Fruit fly (Drosophila melanogaster): ENCODE data around the gene CG17129.

Gene CG17129

DNA sequence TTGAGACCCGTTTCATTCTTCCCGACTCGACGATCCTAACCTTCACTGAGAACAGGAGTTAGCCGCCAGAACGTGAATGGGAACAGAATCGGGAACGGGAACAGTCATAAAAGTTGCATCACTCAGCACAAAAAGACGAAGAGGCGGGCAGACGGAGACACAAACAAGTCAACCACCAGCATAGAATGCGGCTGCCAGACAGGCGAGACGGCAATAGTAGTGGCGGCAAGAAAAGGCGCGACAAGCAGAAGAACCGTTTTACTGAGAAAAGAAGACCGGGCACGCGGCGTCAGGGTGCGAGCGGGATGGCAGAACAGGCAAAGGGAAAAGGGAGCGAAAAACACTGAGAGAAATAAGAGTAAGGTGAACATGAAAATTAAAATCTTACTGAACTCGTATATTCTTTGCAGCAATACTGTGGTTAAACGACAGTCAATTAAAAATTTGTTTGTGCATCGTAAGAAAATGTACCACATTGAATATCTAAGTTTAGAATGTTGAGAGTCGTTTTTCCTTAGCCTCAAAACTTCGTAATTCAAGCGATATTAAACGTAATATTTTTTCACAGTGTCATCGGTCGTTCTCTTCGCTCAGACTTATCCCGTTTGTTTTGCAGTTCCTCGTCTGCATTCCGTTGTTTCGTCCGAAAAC, 39.7 kb downstream of the CG17129 start (continued):
- TF ChIP-seq Dll (GFP tag; IDR thresholded peaks at IDR 0.05; ENCODE audit: partially characterized antibody) (no peak), CG7839 (tag; optimal IDR thresholded peaks at IDR 0.05) (peak; percentile 85), CG9727 (GFP tag; optimal IDR thresholded peaks at IDR 0.05) (peak; percentile 94), Dp (GFP tag; optimal IDR thresholded peaks at IDR 0.05) (no peak), ro (GFP tag; IDR thresholded peaks at IDR 0.05) (peak; percentile 54; the same call in 1 of the 2 replicates), Tbp (GFP tag; optimal IDR thresholded peaks at IDR 0.05) (no peak), ab (GFP tag; optimal IDR thresholded peaks at IDR 0.05) (peak; percentile 86), CG6254 (GFP tag; optimal IDR thresholded peaks at IDR 0.05) (peak; percentile 83), E2f1 (GFP tag; IDR thresholded peaks at IDR 0.05) (peak; percentile 78), CG11723 (GFP tag; optimal IDR thresholded peaks at IDR 0.05) (peak; percentile 79), inv (GFP tag; IDR thresholded peaks at IDR 0.05; ENCODE audit: partially characterized antibody) (no peak), CG3995 (GFP tag; optimal IDR thresholded peaks at IDR 0.05) (peak; percentile 9), CG4730 (GFP tag; IDR thresholded peaks at IDR 0.05) (peak; percentile 30; the same call in 1 of the 2 replicates), amos (GFP tag; IDR thresholded peaks at IDR 0.05; ENCODE audit: partially characterized antibody) (no peak), ci (GFP tag; IDR thresholded peaks at IDR 0.05) (peak; percentile 80), cas (GFP tag; IDR thresholded peaks at IDR 0.05) (peak; percentile 31; the same call in 1 of the 2 replicates), mirr (GFP tag; optimal IDR thresholded peaks at IDR 0.05) (no peak), GATAe (GFP tag; conservative IDR thresholded peaks at IDR 0.05) (no peak), CG17186 (GFP tag; optimal IDR thresholded peaks at IDR 0.05) (peak; percentile 31), CG3726 (GFP tag; IDR thresholded peaks at IDR 0.05) (peak; percentile 59; the same call in 1 of the 3 replicates), CG2116 (GFP tag; optimal IDR thresholded peaks at IDR 0.05) (peak; percentile 54), CG9797 (GFP tag; optimal IDR thresholded peaks at IDR 0.05) (peak; percentile 14), H15 (GFP tag; IDR thresholded peaks at IDR 0.05) (peak; percentile 79), klu (GFP tag; IDR thresholded peaks at IDR 0.05) (peak; percentile 63; the same call in 1 of the 2 replicates), cg (GFP tag; optimal IDR thresholded peaks at IDR 0.05) (no peak), ara (GFP tag; IDR thresholded peaks at IDR 0.05) (peak; percentile 85), pum (GFP tag; optimal IDR thresholded peaks at IDR 0.05) (peak; percentile 78), CG9609 (GFP tag; optimal IDR thresholded peaks at IDR 0.05) (peak; percentile 80), CG18764 (GFP tag; optimal IDR thresholded peaks at IDR 0.05) (peak; percentile 64), CG8281 (tag; optimal IDR thresholded peaks at IDR 0.05) (peak; percentile 62), CG3163 (GFP tag; optimal IDR thresholded peaks at IDR 0.05) (peak; percentile 64), stc (GFP tag; IDR thresholded peaks at IDR 0.05) (peak; percentile 62; the same call in 1 of the 2 replicates), jumu (GFP tag; optimal IDR thresholded peaks at IDR 0.05) (peak; percentile 80), Hand (GFP tag; optimal IDR thresholded peaks at IDR 0.05) (peak; percentile 8), CG10321 (GFP tag; IDR thresholded peaks at IDR 0.05) (peak; percentile 85), dm (GFP tag; optimal IDR thresholded peaks at IDR 0.05) (peak; percentile 74), ewg (GFP tag; optimal IDR thresholded peaks at IDR 0.05) (peak; percentile 72), CG6654 (GFP tag; optimal IDR thresholded peaks at IDR 0.05) (peak; percentile 45), CG12391 (tag; optimal IDR thresholded peaks at IDR 0.05) (peak; percentile 91), NFAT (GFP tag; IDR thresholded peaks at IDR 0.05) (0 out of 2 replicates have a peak, but pooled peaks have one; percentile 15), ATbp (GFP tag; optimal IDR thresholded peaks at IDR 0.05) (peak; percentile 83), CG16813 (GFP tag; IDR thresholded peaks at IDR 0.05; ENCODE audit: partially characterized antibody) (no peak), Poxn (GFP tag; IDR thresholded peaks at IDR 0.05) (no peak), CG7357 (GFP tag; IDR thresholded peaks at IDR 0.05) (peak; percentile 37; the same call in 1 of the 3 replicates), chm (GFP tag; IDR thresholded peaks at IDR 0.05) (peak; percentile 74), BtbVII (GFP tag; optimal IDR thresholded peaks at IDR 0.05) (peak; percentile 80), sima (GFP tag; optimal IDR thresholded peaks at IDR 0.05) (peak; percentile 67), Jarid2 (GFP tag; optimal IDR thresholded peaks at IDR 0.05) (peak; percentile 56), CG2889 (GFP tag; IDR thresholded peaks at IDR 0.05) (peak; percentile 67; the same call in 2 of the 3 replicates), CG11696 (GFP tag; IDR thresholded peaks at IDR 0.05) (peak; percentile 47)
